Worm (Caenorhabditis elegans) whole organism, early embryonic: ENCODE results near the gene C13A2.7.

Experiments
- B0310.2 ChIP-seq: sonication (generic microtip); optimal IDR thresholded peaks from 2 replicates; lab custom pipeline; 2016; ENCODE audit warnings: mild to moderate bottlenecking, missing genetic modification characterization, missing compliant biosample characterization
- F13C5.2 ChIP-seq: sonication (generic microtip); optimal IDR thresholded peaks from 2 replicates; lab custom pipeline; 2017; ENCODE audit warnings: mild to moderate bottlenecking, missing genetic modification characterization, inconsistent platforms, missing compliant biosample characterization
- aly-1 ChIP-seq: sonication (generic microtip); optimal IDR thresholded peaks from 2 replicates; lab custom pipeline; 2016; ENCODE audit warnings: missing genetic modification characterization, missing compliant biosample characterization
- ama-1 ChIP-seq: fragments of 150-350 bp; optimal IDR thresholded peaks from 2 replicates; lab custom pipeline; 2014
- ceh-13 ChIP-seq: fragments of 200-800 bp; sonication (Bioruptor generic); optimal IDR thresholded peaks from 2 replicates; lab custom pipeline; 2018; ENCODE audit warnings: mild to moderate bottlenecking, missing genetic modification characterization, missing compliant biosample characterization
- ceh-36 ChIP-seq: sonication (generic microtip); optimal IDR thresholded peaks from 2 replicates; lab custom pipeline; 2016; ENCODE audit warnings: missing genetic modification characterization, inconsistent platforms, missing compliant biosample characterization
- ets-7 ChIP-seq: sonication (generic microtip); optimal IDR thresholded peaks from 2 replicates; lab custom pipeline; 2016; ENCODE audit warnings: missing genotype, missing genetic modification characterization, missing compliant biosample characterization
- flt-1 ChIP-seq: fragments of 200-800 bp; sonication (Bioruptor generic); IDR thresholded peaks from 2 replicates; pipeline ENCODE4 v1.3.6; 2022; ENCODE audit warnings: missing genetic modification characterization, missing compliant biosample characterization
- hmbx-1 ChIP-seq: sonication (generic microtip); optimal IDR thresholded peaks from 2 replicates; lab custom pipeline; 2016; ENCODE audit warnings: mild to moderate bottlenecking, missing genetic modification characterization, missing compliant biosample characterization
- hmg-4 ChIP-seq: fragments of 200-800 bp; sonication (Bioruptor generic); optimal IDR thresholded peaks from 2 replicates; lab custom pipeline; 2018; ENCODE audit warnings: mild to moderate bottlenecking, missing genetic modification characterization, missing compliant biosample characterization
- hnd-1 ChIP-seq: sonication (generic microtip); optimal IDR thresholded peaks from 2 replicates; lab custom pipeline; 2016; ENCODE audit warnings: missing genetic modification characterization, missing compliant biosample characterization
- pes-1 ChIP-seq: fragments of 200-800 bp; sonication (Bioruptor generic); IDR thresholded peaks from 2 replicates; pipeline ENCODE4 v1.3.6; 2022; ENCODE audit warnings: missing genetic modification reagents, missing genetic modification characterization, missing compliant biosample characterization
- scrt-1 ChIP-seq: fragments of 200-800 bp; sonication (Bioruptor generic); IDR thresholded peaks from 2 replicates; pipeline ENCODE4 v1.3.6; 2022; ENCODE audit warnings: missing genetic modification characterization, missing compliant biosample characterization
- sea-1 ChIP-seq: fragments of 200-800 bp; sonication (Bioruptor generic); conservative IDR thresholded peaks from 2 replicates; pipeline ENCODE4 v1.3.6; 2022; ENCODE audit warnings: missing genetic modification characterization, missing compliant biosample characterization
- tbx-11 ChIP-seq: fragments of 200-800 bp; sonication (Bioruptor generic); IDR thresholded peaks from 2 replicates; pipeline ENCODE4 v1.3.6; 2022; ENCODE audit warnings: missing genetic modification characterization, missing compliant biosample characterization
- tbx-37 ChIP-seq: fragments of 200-800 bp; sonication (Bioruptor generic); conservative IDR thresholded peaks from 2 replicates; pipeline ENCODE4 v1.3.6; 2022; ENCODE audit warnings: missing genetic modification reagents, missing genetic modification characterization, missing compliant biosample characterization
- tra-4 ChIP-seq: sonication (generic microtip); optimal IDR thresholded peaks from 2 replicates; lab custom pipeline; 2017; ENCODE audit warnings: missing genetic modification characterization, missing compliant biosample characterization

Gene C13A2.7

DNA sequence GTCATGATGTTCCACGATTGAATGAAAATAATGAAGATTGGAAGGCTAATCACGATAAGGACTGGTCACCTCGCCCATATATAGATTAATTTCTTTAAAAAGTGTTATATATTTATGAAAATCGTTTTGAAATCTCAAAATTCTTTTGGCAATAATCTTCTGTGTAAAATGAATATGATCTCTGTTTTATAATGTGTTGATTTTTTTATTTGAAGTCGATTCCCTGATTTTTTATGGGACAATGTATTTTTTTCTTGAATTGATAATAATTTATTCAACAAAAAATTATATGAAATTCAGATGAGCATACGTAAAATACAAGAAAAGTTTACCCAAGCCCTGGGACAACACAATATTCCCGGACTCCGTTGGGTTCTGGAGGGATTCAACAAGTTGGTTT lies 26.6 kb upstream of the C13A2.7 start, which contains the start of gene C05C8.1:
TSS of gene C05C8.1 (plus strand) at position 301 of the 400 bp plus-strand sequence.
- TF ChIP-seq tbx-11: no peak
- no peak for TF ChIP-seq scrt-1
- TF ChIP-seq pes-1 (GFP tag; lab: Robert Waterston, UW): no peak
- TF ChIP-seq ceh-36 (tag; lab: Kevin White, UChicago): no peak
- TF ChIP-seq hmbx-1 (tag; lab: Kevin White, UChicago): no peak
- TF ChIP-seq tra-4: no peak
- TF ChIP-seq ceh-13 (GFP tag; lab: Kevin White, UChicago): no peak
- TF ChIP-seq flt-1: no peak
- no peak for TF ChIP-seq hmg-4 (GFP tag; lab: Kevin White, UChicago)
- no peak for TF ChIP-seq tbx-37 (GFP tag; lab: Robert Waterston, UW)
- no peak for TF ChIP-seq F13C5.2 (tag; lab: Kevin White, UChicago)
- no peak for TF ChIP-seq aly-1 (tag; lab: Kevin White, UChicago)

DNA sequence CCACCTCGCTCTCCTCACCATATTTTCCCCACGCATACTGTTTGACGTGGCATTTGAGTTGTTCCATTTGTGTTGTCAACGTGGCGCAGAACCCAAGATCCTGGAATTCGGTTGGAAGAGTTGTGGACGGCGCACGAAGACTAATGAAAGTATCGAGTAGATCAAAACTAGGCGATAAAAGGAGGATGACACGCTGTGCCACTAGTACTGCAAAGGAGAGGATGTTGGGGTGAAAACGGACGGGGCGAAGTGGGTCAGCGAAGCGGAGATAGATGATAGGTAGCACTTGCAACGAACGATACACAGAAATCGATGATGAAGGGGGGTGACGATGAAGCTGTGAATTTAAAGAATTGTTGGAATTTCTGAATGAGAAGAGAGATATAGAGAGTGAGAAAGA lies 19.2 kb upstream of the C13A2.7 start, which contains the start of gene C05C8.7:
TSS of gene C05C8.7 (minus strand) at position 100 of the 400 bp plus-strand sequence.
- TF ChIP-seq hnd-1 (no peak), sea-1 (GFP tag; lab: Robert Waterston, UW) (no peak), hmbx-1 (tag; lab: Kevin White, UChicago) (no peak), scrt-1 (no peak), flt-1 (no peak), tbx-37 (GFP tag; lab: Robert Waterston, UW) (no peak), B0310.2 (no peak), F13C5.2 (tag; lab: Kevin White, UChicago) (no peak), ceh-36 (tag; lab: Kevin White, UChicago) (no peak), hmg-4 (GFP tag; lab: Kevin White, UChicago) (no peak), tbx-11 (no peak), ceh-13 (GFP tag; lab: Kevin White, UChicago) (no peak), aly-1 (tag; lab: Kevin White, UChicago) (no peak), ama-1 (lab: Kevin White, UChicago) (no peak), tra-4 (no peak), ets-7 (no peak), pes-1 (GFP tag; lab: Robert Waterston, UW) (no peak)

DNA sequence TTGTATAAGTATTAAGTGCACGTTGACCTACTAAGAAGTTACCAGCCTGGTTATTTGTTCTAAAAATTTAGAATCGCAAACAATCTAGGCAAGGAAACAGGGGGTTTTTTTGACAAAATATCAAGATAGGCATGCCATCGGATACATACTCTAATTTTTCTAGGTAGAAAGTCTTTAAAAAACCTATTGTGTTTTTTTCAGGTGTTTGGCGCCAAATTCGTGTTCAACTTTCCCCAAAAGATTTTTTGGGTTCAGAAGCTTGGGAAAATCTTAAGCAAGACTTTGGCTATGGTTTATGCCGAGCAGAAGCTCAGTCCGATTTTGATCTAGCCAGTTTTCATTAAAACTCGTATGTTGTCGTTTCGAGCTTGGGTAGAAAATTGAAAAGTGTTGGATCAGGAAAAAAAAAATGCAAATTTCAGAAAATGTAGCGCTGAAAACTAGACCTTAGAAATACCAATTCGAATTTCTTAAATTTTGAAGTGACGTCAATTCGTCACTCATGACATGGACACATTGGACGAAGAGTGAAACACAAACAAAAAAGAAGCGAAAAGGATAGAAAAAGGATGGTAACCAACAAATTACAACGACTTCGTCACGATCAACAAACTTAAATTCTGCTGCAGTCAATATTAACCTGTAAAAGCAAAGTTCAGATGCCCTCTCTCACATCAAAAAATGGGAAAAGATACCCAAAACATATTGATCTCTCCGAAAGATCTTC lies 17.7 kb upstream of the C13A2.7 start:
- TF ChIP-seq B0310.2 (no peak), hmbx-1 (tag; lab: Kevin White, UChicago) (no peak), flt-1 (no peak), ets-7 (no peak), pes-1 (GFP tag; lab: Robert Waterston, UW) (no peak), ceh-36 (tag; lab: Kevin White, UChicago) (no peak), ama-1 (lab: Kevin White, UChicago) (no peak), sea-1 (GFP tag; lab: Robert Waterston, UW) (no peak)

DNA sequence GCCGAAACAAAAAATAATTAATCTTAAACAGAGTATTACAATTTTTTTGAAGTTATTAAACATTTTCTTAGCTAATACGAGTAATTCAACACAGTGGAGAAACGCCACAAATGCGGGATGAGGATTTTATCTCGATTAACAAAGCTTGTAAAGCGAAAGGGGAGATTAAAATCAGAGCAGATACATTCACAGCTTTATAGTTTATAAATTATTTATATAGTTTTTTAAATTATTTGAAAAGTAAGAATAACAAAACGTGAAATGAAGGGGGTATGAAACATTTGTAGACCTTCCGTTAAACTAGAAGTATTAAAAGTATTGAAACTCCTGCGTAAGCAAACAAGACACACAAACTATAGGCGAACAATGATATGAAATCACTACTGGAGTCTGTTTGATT lies 11.0 kb upstream of the C13A2.7 start, which contains the start of gene C05C8.8:
TSS of gene C05C8.8 (minus strand) at position 101 of the 400 bp plus-strand sequence.
- no peak for TF ChIP-seq hnd-1
- TF ChIP-seq tbx-37 (GFP tag; lab: Robert Waterston, UW): no peak
- no peak for TF ChIP-seq tra-4
- no peak for TF ChIP-seq ets-7
- TF ChIP-seq B0310.2: no peak
- TF ChIP-seq ama-1 (lab: Kevin White, UChicago): no peak
- no peak for TF ChIP-seq hmg-4 (GFP tag; lab: Kevin White, UChicago)
- TF ChIP-seq pes-1 (GFP tag; lab: Robert Waterston, UW): no peak

DNA sequence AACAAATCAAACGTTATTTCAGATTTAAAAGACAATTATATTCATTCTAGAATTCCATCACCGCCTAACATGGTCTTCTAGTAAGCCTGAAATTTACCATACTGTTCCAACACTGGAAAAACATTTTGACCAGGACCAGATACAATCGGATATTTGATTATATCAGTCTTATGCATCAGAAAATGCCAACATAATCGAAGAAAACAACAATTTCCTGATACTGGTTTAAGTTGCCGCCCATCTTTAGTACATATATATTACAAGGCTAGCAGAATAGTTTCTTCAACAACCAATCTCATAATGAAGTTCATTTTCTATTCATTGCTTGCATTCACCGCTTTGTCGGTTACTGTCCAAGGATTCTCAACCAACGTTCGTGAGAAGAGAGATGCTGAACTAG lies 7.2 kb upstream of the C13A2.7 start, which contains the start of gene C13A2.12:
TSS of gene C13A2.12 (plus strand) at position 301 of the 400 bp plus-strand sequence.
- TF ChIP-seq flt-1 (no peak), ceh-36 (tag; lab: Kevin White, UChicago) (no peak), hmg-4 (GFP tag; lab: Kevin White, UChicago) (no peak), scrt-1 (no peak), tra-4 (no peak), ama-1 (lab: Kevin White, UChicago) (no peak), tbx-11 (no peak), hmbx-1 (tag; lab: Kevin White, UChicago) (no peak), F13C5.2 (tag; lab: Kevin White, UChicago) (no peak), pes-1 (GFP tag; lab: Robert Waterston, UW) (no peak), aly-1 (tag; lab: Kevin White, UChicago) (no peak), ets-7 (no peak)

DNA sequence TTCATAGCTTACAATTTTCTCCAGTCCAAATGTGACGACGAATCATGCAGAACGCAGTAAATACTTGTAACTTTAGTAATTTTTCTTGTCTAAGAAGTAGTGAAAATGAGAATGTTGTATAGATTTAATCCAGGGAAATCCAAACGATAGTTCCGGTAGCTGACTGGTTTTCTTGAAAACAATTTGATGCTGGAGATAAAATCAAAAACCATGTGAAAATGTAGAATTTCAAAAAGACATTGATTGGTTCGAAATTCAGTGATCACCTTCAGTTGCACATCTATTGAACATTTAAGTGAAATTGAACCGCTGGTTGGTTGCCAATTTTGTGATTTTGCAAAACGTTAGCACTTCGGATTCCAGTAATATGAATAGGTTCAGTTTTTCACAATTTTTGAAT lies 2.1 kb upstream of the C13A2.7 start, which contains the start of gene C13A2.9:
TSS of gene C13A2.9 (minus strand) at position 101 of the 400 bp plus-strand sequence.
- no peak for TF ChIP-seq ceh-36 (tag; lab: Kevin White, UChicago)
- no peak for TF ChIP-seq tbx-37 (GFP tag; lab: Robert Waterston, UW)
- no peak for TF ChIP-seq flt-1
- TF ChIP-seq ets-7: no peak
- no peak for TF ChIP-seq scrt-1
- no peak for TF ChIP-seq aly-1 (tag; lab: Kevin White, UChicago)
- TF ChIP-seq B0310.2: no peak
- no peak for TF ChIP-seq ama-1 (lab: Kevin White, UChicago)
- no peak for TF ChIP-seq hmg-4 (GFP tag; lab: Kevin White, UChicago)
- no peak for TF ChIP-seq tra-4
- no peak for TF ChIP-seq hnd-1

DNA sequence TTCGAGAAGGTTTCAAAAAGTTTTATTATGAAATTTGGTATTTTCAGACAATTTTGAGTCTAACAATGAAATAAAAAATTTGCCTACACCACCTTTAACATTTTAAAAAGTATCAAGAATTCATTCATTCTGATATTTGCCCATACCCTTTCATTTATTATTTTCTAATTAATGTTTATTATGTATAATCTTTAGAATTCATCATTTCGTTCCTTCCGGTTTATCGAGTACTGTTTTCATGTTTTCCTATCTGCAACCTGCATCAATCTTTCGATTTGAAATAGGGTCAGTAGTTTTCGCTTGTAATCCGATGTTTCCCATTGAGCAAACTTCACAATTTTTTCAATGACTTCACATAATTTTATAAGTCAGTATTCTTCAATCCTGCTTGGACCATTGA lies 3.3 kb downstream of the C13A2.7 start, which contains the start of gene C13A2.6:
TSS of gene C13A2.6 (plus strand) at position 301 of the 400 bp plus-strand sequence.
- TF ChIP-seq F13C5.2 (tag; lab: Kevin White, UChicago) (no peak), scrt-1 (no peak)

DNA sequence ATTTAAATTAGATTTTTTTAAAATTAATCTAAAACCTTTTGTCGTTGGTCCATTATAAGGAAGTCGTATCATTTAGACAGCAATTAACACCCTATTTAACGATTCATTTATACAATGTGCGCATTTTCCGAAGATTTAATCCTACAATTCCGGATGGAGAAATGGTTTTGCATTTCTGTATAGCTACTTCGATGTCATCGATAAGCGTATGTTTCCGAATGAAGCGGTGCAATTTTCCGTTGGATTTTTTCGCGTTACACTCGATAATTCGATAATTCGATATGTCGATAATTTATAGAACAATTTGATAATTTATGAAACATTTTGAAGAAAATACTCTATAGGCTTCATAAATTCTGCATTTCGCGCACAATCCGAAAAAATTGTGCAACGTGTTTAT lies 8.9 kb downstream of the C13A2.7 start, which contains the start of gene C13A2.10:
TSS of gene C13A2.10 (minus strand) at position 101 of the 400 bp plus-strand sequence.
- TF ChIP-seq tra-4 (no peak), sea-1 (GFP tag; lab: Robert Waterston, UW) (no peak), F13C5.2 (tag; lab: Kevin White, UChicago) (no peak), pes-1 (GFP tag; lab: Robert Waterston, UW) (no peak), ceh-13 (GFP tag; lab: Kevin White, UChicago) (no peak), hnd-1 (no peak), hmbx-1 (tag; lab: Kevin White, UChicago) (no peak), ceh-36 (tag; lab: Kevin White, UChicago) (no peak), tbx-11 (no peak), ets-7 (no peak), scrt-1 (no peak), B0310.2 (no peak), hmg-4 (GFP tag; lab: Kevin White, UChicago) (no peak), aly-1 (tag; lab: Kevin White, UChicago) (no peak), flt-1 (no peak), tbx-37 (GFP tag; lab: Robert Waterston, UW) (no peak), ama-1 (lab: Kevin White, UChicago) (no peak)
